Fruit fly (Drosophila melanogaster) whole organism, embryonic: Measurements from ENCODE around the gene Mlp84B.

ENCODE experiments used
- Bgb ChIP-seq: fragments of 200-800 bp; sonication (Bioruptor generic); IDR thresholded peaks from 2 replicates; pipeline ENCODE4 v1.3.6; 2022; ENCODE audit warnings: missing biosample characterization, missing genetic modification characterization; ENCODE audit not compliant: partially characterized antibody
- CG10274 ChIP-seq: fragments of 200-800 bp; sonication (Bioruptor generic); optimal IDR thresholded peaks from 3 replicates; lab custom pipeline; 2017; ENCODE audit warnings: missing biosample characterization, mild to moderate bottlenecking, missing genetic modification characterization
- CG11085 ChIP-seq: fragments of 200-800 bp; sonication (Bioruptor generic); IDR thresholded peaks from 2 replicates; pipeline ENCODE4 v1.3.6; 2022; ENCODE audit warnings: missing biosample characterization, missing genetic modification characterization
- CG11093 ChIP-seq: fragments of 200-800 bp; sonication (Bioruptor generic); IDR thresholded peaks from 3 replicates; pipeline ENCODE4 v1.3.6; 2022; ENCODE audit warnings: missing biosample characterization, missing genetic modification characterization
- CG12769 ChIP-seq: fragments of 200-800 bp; sonication (Bioruptor generic); optimal IDR thresholded peaks from 2 replicates; lab custom pipeline; 2019; ENCODE audit warnings: missing biosample characterization, mild to moderate bottlenecking, missing genetic modification characterization, moderate library complexity
- CG13287 ChIP-seq: fragments of 200-800 bp; sonication (Bioruptor generic); IDR thresholded peaks from 2 replicates; pipeline ENCODE4 v1.3.6; 2022; ENCODE audit warnings: missing biosample characterization, missing genetic modification characterization; ENCODE audit not compliant: partially characterized antibody
- CG13775 ChIP-seq: fragments of 200-800 bp; sonication (Bioruptor generic); optimal IDR thresholded peaks from 3 replicates; lab custom pipeline; 2017; ENCODE audit warnings: missing biosample characterization, mild to moderate bottlenecking, missing genetic modification characterization
- CG15601 ChIP-seq: fragments of 200-800 bp; sonication (Bioruptor generic); optimal IDR thresholded peaks from 3 replicates; lab custom pipeline; 2019; ENCODE audit warnings: missing biosample characterization, mild to moderate bottlenecking, missing genetic modification characterization, moderate library complexity
- CG1647 ChIP-seq: fragments of 200-800 bp; sonication (Bioruptor generic); optimal IDR thresholded peaks from 3 replicates; lab custom pipeline; 2016; ENCODE audit warnings: missing biosample characterization, missing genetic modification characterization
- CG17612 ChIP-seq: fragments of 200-800 bp; sonication (Bioruptor generic); IDR thresholded peaks from 2 replicates; pipeline ENCODE4 v1.3.6; 2022; ENCODE audit warnings: missing biosample characterization, missing genetic modification characterization
- CG1792 ChIP-seq: fragments of 200-800 bp; sonication (Bioruptor generic); optimal IDR thresholded peaks from 2 replicates; lab custom pipeline; 2016; ENCODE audit warnings: missing biosample characterization, missing genetic modification characterization
- CG2116 ChIP-seq: fragments of 200-800 bp; sonication (Bioruptor generic); optimal IDR thresholded peaks from 3 replicates; lab custom pipeline; 2018; ENCODE audit warnings: missing biosample characterization, mild to moderate bottlenecking, missing genetic modification characterization
- CG2889 ChIP-seq: fragments of 200-800 bp; sonication (Bioruptor generic); IDR thresholded peaks from 3 replicates; pipeline ENCODE4 v1.3.6; 2022; ENCODE audit warnings: missing biosample characterization, missing genetic modification characterization
- CG31388 ChIP-seq: fragments of 200-800 bp; sonication (Bioruptor generic); optimal IDR thresholded peaks from 2 replicates; lab custom pipeline; 2016; ENCODE audit warnings: missing biosample characterization, missing genetic modification characterization
- CG33213 ChIP-seq: fragments of 200-800 bp; sonication (Bioruptor generic); optimal IDR thresholded peaks from 3 replicates; lab custom pipeline; 2016; ENCODE audit warnings: missing biosample characterization, missing genetic modification characterization
- CG34376 ChIP-seq: fragments of 200-800 bp; sonication (Bioruptor generic); optimal IDR thresholded peaks from 2 replicates; lab custom pipeline; 2018; ENCODE audit warnings: missing biosample characterization, mild to moderate bottlenecking, missing genetic modification characterization
- CG4360 ChIP-seq: fragments of 200-800 bp; sonication (Bioruptor generic); IDR thresholded peaks from 2 replicates; pipeline ENCODE4 v1.3.6; 2022; ENCODE audit warnings: missing biosample characterization, missing genetic modification characterization
- CG6813 ChIP-seq: fragments of 200-800 bp; sonication (Bioruptor generic); optimal IDR thresholded peaks from 2 replicates; lab custom pipeline; 2017; ENCODE audit warnings: missing biosample characterization, missing genetic modification characterization, mild to moderate bottlenecking, moderate library complexity, missing genetic modification reagents
- CG8944 ChIP-seq: fragments of 200-800 bp; sonication (Bioruptor generic); optimal IDR thresholded peaks from 3 replicates; lab custom pipeline; 2016; ENCODE audit warnings: missing biosample characterization, missing genetic modification characterization
- Doc3 ChIP-seq: fragments of 200-800 bp; sonication (Bioruptor generic); IDR thresholded peaks from 3 replicates; pipeline ENCODE4 v1.3.6; 2022; ENCODE audit warnings: missing biosample characterization, missing genetic modification characterization; ENCODE audit not compliant: partially characterized antibody
- Dp ChIP-seq: fragments of 200-800 bp; sonication (Bioruptor generic); optimal IDR thresholded peaks from 2 replicates; lab custom pipeline; 2018; ENCODE audit warnings: missing biosample characterization, mild to moderate bottlenecking, missing genetic modification characterization, moderate library complexity
- Hr3 ChIP-seq: fragments of 200-800 bp; sonication (Bioruptor generic); optimal IDR thresholded peaks from 3 replicates; lab custom pipeline; 2016; ENCODE audit warnings: missing biosample characterization, missing genetic modification characterization
- Hr78 ChIP-seq, 2 experiments: fragments of 200-800 bp in 1 of 2; fragments of >200 bp in 1 of 2; sonication (Bioruptor generic) in 1 of 2; optimal IDR thresholded peaks; 2 replicates each; lab custom pipeline; 2017 to 2019; ENCODE audit warnings: missing biosample characterization in 2 of 2, missing genetic modification characterization in 2 of 2, mild to moderate bottlenecking in 1 of 2, moderate library complexity in 1 of 2
- Spps ChIP-seq: fragments of 200-800 bp; sonication (Bioruptor generic); optimal IDR thresholded peaks from 2 replicates; lab custom pipeline; 2018; ENCODE audit warnings: missing biosample characterization, mild to moderate bottlenecking, missing genetic modification characterization
- Tbp ChIP-seq: fragments of >200 bp; optimal IDR thresholded peaks from 2 replicates; lab custom pipeline; 2018; ENCODE audit warnings: missing biosample characterization, missing genetic modification characterization
- ab ChIP-seq: fragments of 200-800 bp; sonication (Bioruptor generic); optimal IDR thresholded peaks from 2 replicates; lab custom pipeline; 2016; ENCODE audit warnings: missing biosample characterization, missing genetic modification characterization
- ac ChIP-seq: fragments of 200-800 bp; sonication (Bioruptor generic); optimal IDR thresholded peaks from 3 replicates; lab custom pipeline; 2017; ENCODE audit warnings: missing biosample characterization, mild to moderate bottlenecking, missing genetic modification characterization
- disco-r ChIP-seq: fragments of 200-800 bp; sonication (Bioruptor generic); optimal IDR thresholded peaks from 2 replicates; lab custom pipeline; 2016; ENCODE audit warnings: missing biosample characterization, missing genetic modification characterization
- dmrt99B ChIP-seq: fragments of 200-800 bp; sonication (Bioruptor generic); optimal IDR thresholded peaks from 2 replicates; lab custom pipeline; 2018; ENCODE audit warnings: missing biosample characterization, mild to moderate bottlenecking, missing genetic modification characterization, moderate library complexity
- eve ChIP-seq, 2 experiments: fragments of >200 bp; optimal IDR thresholded peaks; 2 replicates each; lab custom pipeline; 2017; ENCODE audit warnings: missing biosample characterization in 2 of 2, missing genetic modification characterization in 2 of 2
- ewg ChIP-seq: fragments of 200-800 bp; sonication (Bioruptor generic); optimal IDR thresholded peaks from 3 replicates; lab custom pipeline; 2017; ENCODE audit warnings: mild to moderate bottlenecking, missing biosample characterization, missing genetic modification reagents, missing genetic modification characterization
- eyg ChIP-seq: fragments of 200-800 bp; sonication (Bioruptor generic); optimal IDR thresholded peaks from 3 replicates; lab custom pipeline; 2016; ENCODE audit warnings: missing biosample characterization, missing genetic modification characterization
- gcm ChIP-seq: fragments of 200-800 bp; sonication (Bioruptor generic); optimal IDR thresholded peaks from 2 replicates; lab custom pipeline; 2019; ENCODE audit warnings: missing biosample characterization, mild to moderate bottlenecking, missing genetic modification characterization, moderate library complexity
- h ChIP-seq: fragments of >200 bp; optimal IDR thresholded peaks from 2 replicates; lab custom pipeline; 2017
- hb ChIP-seq: fragments of 200-800 bp; sonication (Bioruptor generic); IDR thresholded peaks from 3 replicates; pipeline ENCODE4 v1.3.6; 2022; ENCODE audit warnings: missing biosample characterization, missing genetic modification characterization; ENCODE audit not compliant: partially characterized antibody
- ken ChIP-seq: fragments of 200-800 bp; sonication (Bioruptor generic); IDR thresholded peaks from 3 replicates; pipeline ENCODE4 v1.3.6; 2022; ENCODE audit warnings: missing biosample characterization, missing genetic modification characterization
- knrl ChIP-seq: fragments of 200-800 bp; sonication (Bioruptor generic); IDR thresholded peaks from 3 replicates; pipeline ENCODE4 v1.3.6; 2022; ENCODE audit warnings: missing biosample characterization, missing genetic modification characterization; ENCODE audit not compliant: partially characterized antibody
- mld ChIP-seq: fragments of 200-800 bp; sonication (Bioruptor generic); IDR thresholded peaks from 3 replicates; pipeline ENCODE4 v1.3.6; 2022; ENCODE audit warnings: missing biosample characterization, missing genetic modification characterization; ENCODE audit not compliant: partially characterized antibody
- pros ChIP-seq: fragments of 200-800 bp; sonication (Bioruptor generic); optimal IDR thresholded peaks from 3 replicates; lab custom pipeline; 2019; ENCODE audit warnings: missing biosample characterization, mild to moderate bottlenecking, missing genetic modification characterization, moderate library complexity
- sc ChIP-seq, 3 experiments: fragments of >200 bp in 2 of 3; fragments of 200-800 bp in 1 of 3; sonication (Bioruptor generic) in 1 of 3; optimal IDR thresholded peaks; 2 replicates in 2 of 3; 3 replicates in 1 of 3; lab custom pipeline; 2017; ENCODE audit warnings: mild to moderate bottlenecking in 1 of 3, missing biosample characterization in 1 of 3, missing genetic modification characterization in 1 of 3, missing genetic modification reagents in 1 of 3
- sd ChIP-seq: fragments of 200-800 bp; sonication (Bioruptor generic); optimal IDR thresholded peaks from 3 replicates; lab custom pipeline; 2018; ENCODE audit warnings: missing biosample characterization, mild to moderate bottlenecking, missing genetic modification characterization, moderate library complexity
- slou ChIP-seq: fragments of 200-800 bp; sonication (Bioruptor generic); optimal IDR thresholded peaks from 3 replicates; lab custom pipeline; 2016; ENCODE audit warnings: missing biosample characterization, missing genetic modification characterization
- stwl ChIP-seq: fragments of 200-800 bp; sonication (Bioruptor generic); optimal IDR thresholded peaks from 3 replicates; lab custom pipeline; 2018; ENCODE audit warnings: missing biosample characterization, mild to moderate bottlenecking, missing genetic modification characterization, moderate library complexity
- sug ChIP-seq: fragments of 200-800 bp; optimal IDR thresholded peaks from 2 replicates; lab custom pipeline; 2019; ENCODE audit warnings: missing biosample characterization, mild to moderate bottlenecking, missing genetic modification characterization, moderate library complexity
- tio ChIP-seq: fragments of 200-800 bp; sonication (Bioruptor generic); optimal IDR thresholded peaks from 2 replicates; lab custom pipeline; 2017; ENCODE audit warnings: missing biosample characterization, missing genetic modification characterization, inconsistent platforms
- tna ChIP-seq: fragments of 200-800 bp; sonication (Bioruptor generic); IDR thresholded peaks from 2 replicates; pipeline ENCODE4 v1.3.6; 2022; ENCODE audit warnings: missing biosample characterization, missing genetic modification characterization; ENCODE audit not compliant: partially characterized antibody
- tx ChIP-seq: fragments of 200-800 bp; sonication (Bioruptor generic); optimal IDR thresholded peaks from 2 replicates; lab custom pipeline; 2016; ENCODE audit warnings: missing biosample characterization, missing genetic modification characterization
- z ChIP-seq: fragments of 200-800 bp; sonication (Bioruptor generic); IDR thresholded peaks from 3 replicates; pipeline ENCODE4 v1.3.6; 2022; ENCODE audit warnings: missing biosample characterization, missing genetic modification characterization

Mlp84B gene

DNA sequence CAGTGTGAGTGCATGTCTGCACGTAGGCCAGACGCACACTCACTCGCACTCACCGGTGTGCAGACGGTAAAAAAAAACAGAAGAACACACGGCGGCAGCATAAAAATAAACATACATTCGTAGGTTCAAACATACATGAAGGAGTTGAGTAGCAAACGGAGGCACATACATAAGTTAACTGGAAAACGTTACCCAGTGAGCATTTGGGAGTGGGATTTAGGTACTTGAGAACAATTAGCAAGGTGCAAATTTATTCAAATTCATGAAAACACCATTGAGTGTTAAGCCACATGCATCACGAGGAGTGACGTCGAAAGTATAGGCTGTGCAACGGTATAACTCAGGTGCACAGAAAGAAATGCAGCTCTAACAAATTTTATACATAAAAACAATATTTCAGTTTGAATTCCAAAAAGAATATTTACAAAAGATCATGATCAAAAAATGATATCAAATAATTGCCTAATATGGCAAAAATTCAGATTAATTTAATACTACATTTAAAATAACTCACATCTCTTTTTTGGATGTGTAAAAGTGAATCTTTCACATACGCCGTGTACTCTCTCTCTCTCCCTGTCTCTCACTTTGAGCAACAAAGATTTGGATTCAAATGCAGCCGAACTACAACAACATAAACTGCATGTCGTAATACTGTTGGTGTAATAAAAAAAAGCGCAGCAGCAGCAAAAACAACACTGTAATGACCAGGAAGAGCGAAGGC lies 8.8 kb downstream of the Mlp84B start (continued):
- TF ChIP-seq CG8944 (GFP tag; lab: Kevin White, UChicago) (peak; percentile 90), Hr3 (GFP tag; lab: Kevin White, UChicago) (peak; percentile 96), eve (GFP tag; optimal IDR thresholded peaks at IDR 0.05; lab: Kevin White, UChicago) (peak in 1 of 2 experiments; percentile 52), tx (GFP tag; lab: Kevin White, UChicago) (peak; percentile 85), tna (GFP tag; lab: Robert Waterston, UW) (no peak), disco-r (GFP tag; lab: Kevin White, UChicago) (peak; percentile 64), sd (tag; lab: Kevin White, UChicago) (peak; percentile 69), CG15601 (tag; lab: Kevin White, UChicago) (peak; percentile 98), CG2889 (GFP tag; lab: Robert Waterston, UW) (no peak), h (lab: Kevin White, UChicago) (no peak), mld (GFP tag; lab: Robert Waterston, UW) (no peak), CG1647 (GFP tag; lab: Kevin White, UChicago) (peak; percentile 82), CG11093 (peak; percentile 94), pros (GFP tag; lab: Kevin White, UChicago) (peak; percentile 74), tio (GFP tag; lab: Kevin White, UChicago) (peak; percentile 92), dmrt99B (tag; lab: Kevin White, UChicago) (peak; percentile 98), Dp (no peak), ewg (GFP tag; lab: Kevin White, UChicago) (peak; percentile 93), sug (peak; percentile 57), hb (GFP tag; lab: Robert Waterston, UW) (no peak), ken (GFP tag; lab: Robert Waterston, UW) (no peak), slou (GFP tag; lab: Kevin White, UChicago) (peak; percentile 69), CG31388 (GFP tag; lab: Kevin White, UChicago) (peak; percentile 88), CG13775 (GFP tag; lab: Kevin White, UChicago) (peak; percentile 94), CG10274 (peak; percentile 40), Spps (tag; lab: Kevin White, UChicago) (peak; percentile 97), CG2116 (peak; percentile 74), CG11085 (GFP tag; lab: Robert Waterston, UW) (no peak), Doc3 (GFP tag; lab: Robert Waterston, UW) (no peak), CG12769 (tag; lab: Kevin White, UChicago) (peak; percentile 78), sc (optimal IDR thresholded peaks at IDR 0.05; lab: Kevin White, UChicago) (no peak), sc (GFP tag; optimal IDR thresholded peaks at IDR 0.05; lab: Kevin White, UChicago) (peak; percentile 96), Bgb (GFP tag; lab: Robert Waterston, UW) (no peak), Tbp (GFP tag; lab: Kevin White, UChicago) (no peak), CG13287 (GFP tag; lab: Robert Waterston, UW) (no peak), Hr78 (GFP tag; optimal IDR thresholded peaks at IDR 0.05; lab: Kevin White, UChicago) (peak in 1 of 2 experiments; percentile 92), ac (peak; percentile 93), CG34376 (GFP tag; lab: Kevin White, UChicago) (peak; percentile 5), eyg (GFP tag; lab: Kevin White, UChicago) (peak; percentile 83), CG6813 (peak; percentile 92), gcm (GFP tag; lab: Kevin White, UChicago) (peak; percentile 97), CG4360 (GFP tag; lab: Robert Waterston, UW) (no peak), knrl (no peak), CG1792 (GFP tag; lab: Kevin White, UChicago) (peak; percentile 86), ab (GFP tag; lab: Kevin White, UChicago) (peak; percentile 74), stwl (peak; percentile 76), CG17612 (no peak), z (no peak), CG33213 (peak; percentile 85)
